Worm (Caenorhabditis elegans) whole organism, L4/young adult: ENCODE results near the gene EGAP1.5.

Source experiments
- W03F9.2 ChIP-seq: fragments of 150-350 bp; optimal IDR thresholded peaks from 2 replicates; lab custom pipeline; 2014; ENCODE audit warnings: missing biosample characterization, missing genetic modification characterization
- dao-5 ChIP-seq: sonication (generic microtip); optimal IDR thresholded peaks from 2 replicates; lab custom pipeline; 2016; ENCODE audit warnings: missing genotype, missing genetic modification characterization, moderate library complexity, missing compliant biosample characterization
- him-1 ChIP-seq: sonication (generic microtip); optimal IDR thresholded peaks from 2 replicates; lab custom pipeline; 2016; ENCODE audit warnings: missing genotype, missing genetic modification reagents, missing genetic modification characterization, missing compliant biosample characterization

ce11 chrIII:5906059-5906458 lies 25.5 kb upstream of the EGAP1.5 start, which contains the start of gene dpff-1:
- TF ChIP-seq dao-5 (tag; lab: Kevin White, UChicago) (no peak), him-1 (no peak), W03F9.2 (no peak)
